Worm (Caenorhabditis elegans): ENCODE results near the gene clec-162.

clec-162 gene

ce11 chrIII:9717243-9717642, 7.8 kb downstream of the clec-162 start (continued):
- TF ChIP-seq sox-4 (tag; optimal IDR thresholded peaks at IDR 0.05) (no peak), F16B12.6 (tag; optimal IDR thresholded peaks at IDR 0.05) (peak; percentile 18), aha-1 (tag; optimal IDR thresholded peaks at IDR 0.05) (no peak), unc-86 (tag; optimal IDR thresholded peaks at IDR 0.05) (peak; percentile 32), fos-1 (tag; optimal IDR thresholded peaks at IDR 0.05) (peak; percentile 44), fkh-8 (tag; optimal IDR thresholded peaks at IDR 0.05) (no peak), nhr-77 (tag; optimal IDR thresholded peaks at IDR 0.05) (peak; percentile 40), rnt-1 (tag; optimal IDR thresholded peaks at IDR 0.05) (peak; percentile 90), tbx-2 (tag; optimal IDR thresholded peaks at IDR 0.05) (peak; percentile 60), elt-2 (tag; optimal IDR thresholded peaks at IDR 0.05) (peak; percentile 91), nhr-71 (tag; optimal IDR thresholded peaks at IDR 0.05) (peak; percentile 89), snu-23 (GFP tag; optimal IDR thresholded peaks at IDR 0.05) (peak; percentile 81), lin-35 (GFP tag; optimal IDR thresholded peaks at IDR 0.05) (peak in 1 of 2 experiments; percentile 69), jun-1 (tag; optimal IDR thresholded peaks at IDR 0.05) (peak; percentile 4), nhr-12 (tag; optimal IDR thresholded peaks at IDR 0.05) (no peak), lin-13 (GFP tag; optimal IDR thresholded peaks at IDR 0.05) (no peak), mdl-1 (tag; optimal IDR thresholded peaks at IDR 0.05) (peak in 1 of 2 experiments; percentile 54), lin-39 (tag; optimal IDR thresholded peaks at IDR 0.05) (peak; percentile 56), efl-1 (optimal IDR thresholded peaks at IDR 0.05) (peak; percentile 35 to 59), efl-1 (GFP tag; optimal IDR thresholded peaks at IDR 0.05 in 1 of 2) (peak; percentile 37 to 97), ceh-88 (GFP tag; IDR thresholded peaks at IDR 0.05) (peak; percentile 62; the same call in 1 of the 2 replicates), sup-37 (GFP tag; optimal IDR thresholded peaks at IDR 0.05) (peak; percentile 55), lsy-2 (tag; optimal IDR thresholded peaks at IDR 0.05) (peak; percentile 32 to 69), efl-3 (GFP tag; optimal IDR thresholded peaks at IDR 0.05) (no peak), nhr-90 (tag; optimal IDR thresholded peaks at IDR 0.05; ENCODE audit: poor library complexity) (peak; percentile 91), ztf-11 (tag; optimal IDR thresholded peaks at IDR 0.05) (peak in 1 of 2 experiments; percentile 37), ztf-4 (tag; optimal IDR thresholded peaks at IDR 0.05) (peak; percentile 24), C16A3.4 (tag; optimal IDR thresholded peaks at IDR 0.05) (no peak), isw-1 (GFP tag; IDR thresholded peaks at IDR 0.05) (no peak), grh-1 (GFP tag; IDR thresholded peaks at IDR 0.05) (peak; percentile 62), fkh-4 (tag; optimal IDR thresholded peaks at IDR 0.05; ENCODE audit: borderline replicate concordance) (no peak), ceh-63 (GFP tag; optimal IDR thresholded peaks at IDR 0.05) (no peak)

DNA sequence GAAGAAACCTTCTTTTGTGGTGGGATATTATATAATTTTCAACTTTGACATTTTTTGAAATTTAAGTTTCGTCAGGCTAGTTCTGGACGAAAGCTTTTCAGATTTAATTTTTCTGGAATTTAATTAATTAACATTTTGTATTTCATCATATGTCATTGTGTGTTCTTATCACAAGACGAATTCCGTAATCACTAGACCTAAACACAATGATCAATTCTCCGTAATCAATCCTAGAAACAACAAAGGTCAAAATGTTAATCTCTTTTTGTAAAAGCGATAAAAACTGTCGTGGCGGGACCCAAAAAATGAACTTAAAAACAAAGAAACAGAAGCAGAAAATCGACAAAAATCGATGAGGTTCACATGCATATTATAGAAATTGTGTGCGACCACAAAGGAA, 10.3 kb downstream of the clec-162 start:
- peak; percentile 50 for TF ChIP-seq elt-2 (tag; optimal IDR thresholded peaks at IDR 0.05)
- TF ChIP-seq egl-27 (tag; optimal IDR thresholded peaks at IDR 0.05), result no peak
- peak; percentile 29 for TF ChIP-seq nhr-71 (tag; optimal IDR thresholded peaks at IDR 0.05)

ce11 chrIII:9713862-9714261, 11.2 kb downstream of the clec-162 start, which contains the start of gene ncx-6:
Gene ncx-6 (minus strand): TSS chrIII:9713949.
- no peak for TF ChIP-seq nhr-11 (tag; optimal IDR thresholded peaks at IDR 0.05)
- no peak for TF ChIP-seq efl-1 (optimal IDR thresholded peaks at IDR 0.05)
- TF ChIP-seq efl-1 (GFP tag; optimal IDR thresholded peaks at IDR 0.05 in 1 of 2), result no peak
- TF ChIP-seq elt-2 (tag; optimal IDR thresholded peaks at IDR 0.05), result peak; percentile 34
- TF ChIP-seq xbp-1 (tag; optimal IDR thresholded peaks at IDR 0.05), result no peak

DNA sequence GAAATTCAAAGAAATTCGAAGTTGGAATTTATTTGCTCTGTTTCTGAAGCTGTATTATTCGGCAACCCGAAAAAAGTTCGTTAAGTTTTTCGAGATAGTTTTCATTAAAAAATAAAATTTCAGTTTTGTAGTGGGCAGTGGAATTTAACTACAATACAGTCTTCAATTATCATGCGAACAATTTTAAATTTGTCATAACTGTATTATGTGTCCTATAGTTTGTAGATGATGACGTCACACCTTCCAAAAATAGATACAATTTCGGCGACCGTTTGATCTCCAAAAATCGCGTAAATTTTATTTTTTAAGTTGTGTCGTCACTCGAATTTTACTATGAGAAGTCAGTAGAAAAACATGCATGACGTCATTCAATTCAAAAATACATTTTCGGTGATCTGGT, 11.8 kb downstream of the clec-162 start:
- no peak for TF ChIP-seq zag-1 (tag; optimal IDR thresholded peaks at IDR 0.05)
- no peak for TF ChIP-seq fkh-10 (GFP tag; optimal IDR thresholded peaks at IDR 0.05)
- TF ChIP-seq nhr-11 (tag; optimal IDR thresholded peaks at IDR 0.05), result no peak
- TF ChIP-seq nhr-77 (tag; optimal IDR thresholded peaks at IDR 0.05), result no peak
- TF ChIP-seq alr-1 (tag; optimal IDR thresholded peaks at IDR 0.05; ENCODE audit: borderline replicate concordance), result no peak
- TF ChIP-seq mef-2 (tag; optimal IDR thresholded peaks at IDR 0.05), result no peak
